Worm (Caenorhabditis elegans): ENCODE results near the gene snn-1.

DNA sequence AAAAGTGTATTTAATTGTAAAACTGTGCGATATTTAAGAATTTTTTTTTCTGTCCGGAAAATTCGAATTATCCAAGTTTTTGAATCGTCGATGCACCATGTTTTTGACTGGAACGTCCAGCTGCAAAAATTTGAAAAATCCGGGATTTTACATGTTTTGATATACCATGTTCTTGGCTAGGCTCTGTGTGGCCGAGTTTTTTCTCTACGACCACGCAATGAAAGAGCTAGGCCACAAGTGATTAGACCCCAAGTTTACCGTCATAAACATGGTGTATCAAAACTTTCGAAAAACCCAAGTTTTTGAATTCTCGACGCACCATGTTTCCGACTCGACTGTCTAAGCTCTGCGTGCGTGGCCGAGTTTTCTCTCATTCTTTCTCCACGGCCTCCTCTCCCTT, 29.7 kb upstream of the snn-1 start:
- no peak for TF ChIP-seq nhr-179 (tag; optimal IDR thresholded peaks at IDR 0.05)
- TF ChIP-seq F39B2.1 (GFP tag; IDR thresholded peaks at IDR 0.05) = no peak
- TF ChIP-seq ceh-58 (GFP tag; IDR thresholded peaks at IDR 0.05) = no peak
- no peak for TF ChIP-seq aptf-3 (GFP tag; IDR thresholded peaks at IDR 0.05)
- TF ChIP-seq ets-4 (GFP tag; optimal IDR thresholded peaks at IDR 0.05) = no peak
- TF ChIP-seq tlf-1 (GFP tag; optimal IDR thresholded peaks at IDR 0.05) = no peak
